Worm (Caenorhabditis elegans) whole organism, L2 larva: ENCODE measurements around the gene Y69H2.1.

Experiments
- ama-1 ChIP-seq: fragments of 150-350 bp; optimal IDR thresholded peaks from 2 replicates; lab custom pipeline; 2018; ENCODE audit warnings: inconsistent platforms
- blmp-1 ChIP-seq: sonication (generic microtip); optimal IDR thresholded peaks from 2 replicates; lab custom pipeline; 2017; ENCODE audit warnings: missing genetic modification characterization, mild to moderate bottlenecking, missing compliant biosample characterization, antibody characterized with exemption, moderate library complexity; ENCODE audit not compliant: insufficient read depth
- ceh-82 ChIP-seq: fragments of 150-350 bp; optimal IDR thresholded peaks from 2 replicates; lab custom pipeline; 2014; ENCODE audit warnings: missing biosample characterization, missing genetic modification characterization
- egl-27 ChIP-seq: sonication (generic microtip); optimal IDR thresholded peaks from 3 replicates; lab custom pipeline; 2017; ENCODE audit warnings: missing biosample characterization, missing genetic modification reagents, missing genetic modification characterization
- elt-1 ChIP-seq: fragments of 150-350 bp; optimal IDR thresholded peaks from 2 replicates; lab custom pipeline; 2014; ENCODE audit warnings: missing biosample characterization, missing genetic modification characterization
- fos-1 ChIP-seq: fragments of 150-350 bp; optimal IDR thresholded peaks from 2 replicates; lab custom pipeline; 2014; ENCODE audit warnings: missing biosample characterization, missing genetic modification characterization
- lin-13 ChIP-seq: fragments of 150-350 bp; optimal IDR thresholded peaks from 2 replicates; lab custom pipeline; 2014; ENCODE audit warnings: missing biosample characterization, missing genetic modification reagents, missing genetic modification characterization
- nhr-11 ChIP-seq: fragments of 150-350 bp; optimal IDR thresholded peaks from 2 replicates; lab custom pipeline; 2014; ENCODE audit warnings: missing biosample characterization, missing genetic modification characterization
- nhr-12 ChIP-seq: fragments of 150-350 bp; optimal IDR thresholded peaks from 2 replicates; lab custom pipeline; 2014; ENCODE audit warnings: missing biosample characterization, missing genetic modification characterization
- nhr-21 ChIP-seq: fragments of 150-350 bp; optimal IDR thresholded peaks from 2 replicates; lab custom pipeline; 2014; ENCODE audit warnings: missing biosample characterization, missing genetic modification characterization
- skn-1 ChIP-seq: sonication (generic microtip); optimal IDR thresholded peaks from 2 replicates; lab custom pipeline; 2017; ENCODE audit warnings: missing biosample characterization, missing genetic modification characterization
- unc-39 ChIP-seq: fragments of 150-350 bp; optimal IDR thresholded peaks from 2 replicates; lab custom pipeline; 2014; ENCODE audit warnings: missing biosample characterization, missing genetic modification characterization

ce11 chrV:18576128-18576527, 46.2 kb downstream of the Y69H2.1 start:
- no peak for TF ChIP-seq egl-27 (tag; lab: Kevin White, UChicago)
- TF ChIP-seq nhr-12 = no peak
- TF ChIP-seq elt-1 = no peak
- TF ChIP-seq unc-39 (tag; lab: Kevin White, UChicago) = no peak
- TF ChIP-seq nhr-11 (tag; lab: Kevin White, UChicago) = no peak
- no peak for TF ChIP-seq fos-1 (tag; lab: Kevin White, UChicago)
- TF ChIP-seq skn-1 = no peak
- no peak for TF ChIP-seq blmp-1 (tag; lab: Kevin White, UChicago)
- no peak for TF ChIP-seq ceh-82 (tag; lab: Kevin White, UChicago)
- TF ChIP-seq nhr-21 (tag; lab: Kevin White, UChicago) = no peak
- TF ChIP-seq lin-13 (GFP tag; lab: Kevin White, UChicago) = no peak
- no peak for TF ChIP-seq ama-1 (lab: Kevin White, UChicago)
